Fruit fly (Drosophila melanogaster): ENCODE results near the gene CG42488.

The CG42488 gene

dm6 chr3R:25482463-25483173, at the start of gene CG42488, which contains the start of the genes XNP and CG5116:
Gene CG42488 (plus strand): TSS chr3R:25483098.
Gene XNP (minus strand): TSS chr3R:25482834.
Gene CG5116 (plus strand): TSS chr3R:25483098.
- TF ChIP-seq pan (optimal IDR thresholded peaks at IDR 0.05): no peak

DNA sequence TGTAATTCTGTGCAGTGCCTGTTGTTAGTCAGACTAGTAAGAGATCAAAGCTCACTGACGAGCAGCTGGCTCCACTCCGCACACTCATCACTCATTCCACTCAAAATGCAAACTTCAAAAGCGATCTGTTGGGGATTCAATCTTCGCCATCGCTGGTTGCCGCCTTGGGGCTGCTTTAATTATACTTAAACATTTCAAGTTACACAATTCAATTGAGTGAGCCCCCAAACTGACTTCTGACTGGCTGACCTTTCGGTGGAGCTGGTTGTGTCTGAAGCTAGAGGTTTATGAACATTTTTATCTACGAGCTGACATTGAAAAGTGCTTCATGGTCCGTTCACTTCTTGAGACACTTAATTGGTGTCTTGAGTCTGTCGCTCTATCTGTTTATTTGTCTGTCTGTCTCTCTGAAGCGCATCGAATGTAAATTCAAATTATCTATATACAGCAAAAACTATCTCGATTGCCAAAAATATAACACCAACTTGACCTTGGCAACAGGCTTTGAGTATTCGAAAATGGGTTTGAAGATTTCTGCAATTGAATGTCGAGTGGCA, 45.6 kb upstream of the CG42488 start:
- TF ChIP-seq pan (optimal IDR thresholded peaks at IDR 0.05) (no peak), usp (GFP tag; optimal IDR thresholded peaks at IDR 0.05) (no peak), EcR (GFP tag; optimal IDR thresholded peaks at IDR 0.05) (no peak), CG8478 (optimal IDR thresholded peaks at IDR 0.05) (no peak), psq (optimal IDR thresholded peaks at IDR 0.05) (no peak), Dll (optimal IDR thresholded peaks at IDR 0.05) (no peak)

- TF ChIP-seq EcR (GFP tag; optimal IDR thresholded peaks at IDR 0.05): no peak
- TF ChIP-seq Dll (optimal IDR thresholded peaks at IDR 0.05): no peak
- TF ChIP-seq CG8478 (optimal IDR thresholded peaks at IDR 0.05): no peak
These were observed 44.4 kb upstream of the CG42488 start for dm6 chr3R:25438353-25438986.

dm6 chr3R:25445546-25446400, 37.1 kb upstream of the CG42488 start:
- TF ChIP-seq CG8478 (optimal IDR thresholded peaks at IDR 0.05): no peak
- no peak for TF ChIP-seq Dll (optimal IDR thresholded peaks at IDR 0.05)
- no peak for TF ChIP-seq psq (optimal IDR thresholded peaks at IDR 0.05)

dm6 chr3R:25446482-25447300, 36.2 kb upstream of the CG42488 start:
- no peak for TF ChIP-seq Dll (optimal IDR thresholded peaks at IDR 0.05)

DNA sequence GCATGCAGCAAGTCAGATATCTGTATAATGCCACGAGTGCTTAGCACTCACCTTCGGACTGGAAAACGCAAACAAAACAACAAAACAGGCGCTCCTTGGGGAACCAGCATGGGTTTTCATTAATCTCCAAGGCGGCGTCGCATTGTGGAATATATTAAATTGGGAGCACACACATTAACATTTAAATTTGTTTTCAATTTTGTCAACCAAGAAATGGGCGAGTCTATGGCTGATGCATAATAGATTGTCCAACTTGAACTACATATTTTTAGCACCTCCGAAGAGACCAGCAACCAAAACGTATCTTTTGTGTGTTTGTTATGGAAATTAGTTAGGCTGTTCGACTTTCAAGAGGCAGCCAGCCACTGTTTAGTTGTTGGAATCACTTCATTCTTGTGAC, 35.4 kb upstream of the CG42488 start:
- no peak for TF ChIP-seq pan (optimal IDR thresholded peaks at IDR 0.05)
- no peak for TF ChIP-seq Dll (optimal IDR thresholded peaks at IDR 0.05)
- no peak for TF ChIP-seq EcR (GFP tag; optimal IDR thresholded peaks at IDR 0.05)
- TF ChIP-seq CG8478 (optimal IDR thresholded peaks at IDR 0.05): no peak
- TF ChIP-seq psq (optimal IDR thresholded peaks at IDR 0.05): no peak
- TF ChIP-seq usp (GFP tag; optimal IDR thresholded peaks at IDR 0.05): no peak

DNA sequence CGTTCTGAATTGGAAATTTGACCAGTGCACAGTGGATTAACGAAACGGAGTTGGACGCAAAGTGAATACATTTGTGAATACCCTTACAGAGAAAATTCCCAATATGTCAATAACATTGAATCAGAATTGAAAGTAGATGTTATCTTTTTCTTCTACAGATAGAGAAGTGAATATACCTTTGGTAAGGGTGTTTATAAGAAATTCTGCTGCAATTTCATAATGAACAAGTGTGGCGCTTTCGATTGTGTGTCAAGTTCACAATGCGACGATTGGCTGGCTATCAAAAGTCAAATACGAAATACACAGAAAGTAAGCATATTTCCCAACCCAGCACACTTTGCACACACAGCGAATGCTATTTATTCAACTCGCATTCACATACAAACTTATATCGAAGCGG, 34.6 kb upstream of the CG42488 start:
- TF ChIP-seq EcR (GFP tag; optimal IDR thresholded peaks at IDR 0.05) (no peak), pan (optimal IDR thresholded peaks at IDR 0.05) (no peak), Dll (optimal IDR thresholded peaks at IDR 0.05) (no peak), CG8478 (optimal IDR thresholded peaks at IDR 0.05) (no peak), usp (GFP tag; optimal IDR thresholded peaks at IDR 0.05) (no peak), psq (optimal IDR thresholded peaks at IDR 0.05) (no peak)

DNA sequence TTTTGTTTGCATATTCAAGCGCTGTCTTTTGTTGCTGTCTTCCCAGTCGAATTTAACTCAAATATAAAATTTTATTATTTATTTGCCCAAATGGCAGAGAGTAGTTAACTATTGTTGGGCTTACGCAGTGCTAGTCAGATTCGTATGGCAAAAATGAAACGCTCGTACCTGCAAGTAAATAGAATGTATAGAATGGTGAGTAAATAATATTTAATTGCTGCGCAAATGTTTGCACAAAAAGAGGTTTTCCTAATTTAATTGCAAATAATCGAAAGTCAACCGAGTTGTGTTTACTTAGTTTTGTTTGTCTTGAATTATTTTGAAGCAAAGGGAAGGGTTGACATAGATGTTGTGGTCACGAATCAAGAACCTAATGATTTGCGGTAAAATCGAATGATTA, 34.2 kb upstream of the CG42488 start:
- TF ChIP-seq usp (GFP tag; optimal IDR thresholded peaks at IDR 0.05): no peak
- TF ChIP-seq pan (optimal IDR thresholded peaks at IDR 0.05): no peak

DNA sequence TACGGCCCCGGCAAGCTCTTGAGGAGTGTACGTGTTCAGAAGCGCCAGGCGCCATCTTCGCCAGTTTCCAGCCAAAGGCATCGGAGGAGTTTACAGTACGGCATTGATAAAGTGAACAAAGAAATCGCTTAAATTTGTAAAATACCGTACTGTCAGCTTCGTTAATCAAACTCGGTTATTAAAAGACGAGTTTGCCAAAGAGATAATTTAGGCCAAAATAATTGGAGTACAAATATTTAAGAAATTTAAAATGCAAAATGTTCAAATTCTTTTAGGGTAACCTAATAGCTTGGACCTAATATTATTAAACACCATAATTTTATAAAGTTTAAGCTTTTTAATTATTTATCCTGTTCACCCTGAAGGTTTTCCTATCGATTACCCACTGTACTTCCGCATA, 31.1 kb upstream of the CG42488 start:
- TF ChIP-seq CG8478 (optimal IDR thresholded peaks at IDR 0.05): no peak
- TF ChIP-seq EcR (GFP tag; optimal IDR thresholded peaks at IDR 0.05): no peak
- no peak for TF ChIP-seq psq (optimal IDR thresholded peaks at IDR 0.05)
- TF ChIP-seq usp (GFP tag; optimal IDR thresholded peaks at IDR 0.05): no peak
- no peak for TF ChIP-seq pan (optimal IDR thresholded peaks at IDR 0.05)
- TF ChIP-seq Dll (optimal IDR thresholded peaks at IDR 0.05): no peak

DNA sequence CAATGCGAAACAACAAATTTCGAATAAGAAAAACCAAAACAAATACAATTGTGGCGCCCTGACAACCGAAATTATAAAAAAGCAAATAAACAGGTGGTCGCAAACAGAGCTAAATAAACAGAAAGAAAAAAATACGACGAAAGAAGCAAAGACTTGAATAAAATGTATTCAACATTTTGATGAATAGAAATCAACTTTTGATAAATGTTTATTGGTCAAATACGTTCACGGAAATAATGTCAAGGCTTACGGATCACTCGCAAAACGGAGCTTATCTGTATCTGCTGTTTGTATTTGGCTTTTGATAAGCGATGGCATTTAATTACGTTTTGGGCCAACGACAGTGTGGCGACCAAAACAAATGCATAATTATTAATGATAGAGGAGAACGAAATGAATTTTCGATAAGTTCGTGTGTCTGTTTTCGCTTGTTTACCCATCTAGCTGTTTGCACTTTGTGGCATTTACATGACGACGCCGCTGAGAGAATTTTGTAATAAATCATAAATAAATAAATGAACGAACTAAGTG, 29.7 kb upstream of the CG42488 start:
- no peak for TF ChIP-seq Dll (optimal IDR thresholded peaks at IDR 0.05)

dm6 chr3R:25457097-25457496, 25.8 kb upstream of the CG42488 start:
- TF ChIP-seq psq (optimal IDR thresholded peaks at IDR 0.05) (no peak), Dll (optimal IDR thresholded peaks at IDR 0.05) (no peak)

DNA sequence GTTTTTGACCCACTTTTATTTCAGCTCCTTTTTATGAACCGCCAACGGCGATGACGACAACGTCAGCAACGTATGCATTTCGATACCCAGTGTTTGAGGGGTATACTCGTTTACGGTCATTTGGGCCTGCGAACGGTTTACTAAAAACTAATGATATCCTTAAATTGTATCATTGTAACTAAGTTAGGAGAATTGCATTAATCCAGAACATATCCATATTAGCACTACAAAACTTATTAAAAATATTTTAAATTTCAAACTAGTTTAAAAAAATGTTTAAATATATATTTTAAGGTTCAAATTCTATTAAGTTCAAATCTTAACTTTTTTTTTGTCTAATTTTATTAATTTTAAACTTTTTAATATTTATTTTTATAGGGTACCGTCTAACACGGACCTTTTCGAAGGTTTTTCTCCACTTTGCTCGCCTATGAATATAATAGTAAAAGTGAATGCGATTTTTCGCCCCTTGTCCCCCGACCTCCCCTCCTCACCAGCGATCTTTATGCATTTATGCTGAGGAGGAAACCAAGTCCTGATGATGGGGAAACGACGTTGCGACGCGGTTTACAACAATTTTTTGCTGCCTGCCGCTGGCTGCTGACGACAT, 23.6 kb upstream of the CG42488 start:
- TF ChIP-seq pan (optimal IDR thresholded peaks at IDR 0.05) (no peak), usp (GFP tag; optimal IDR thresholded peaks at IDR 0.05) (no peak)
